Worm (Caenorhabditis elegans) whole organism, L3 larva: ENCODE data around the gene clc-9.

Experiments used
- ZK546.5 ChIP-seq: sonication (generic microtip); optimal IDR thresholded peaks from 2 replicates; lab custom pipeline; 2017; ENCODE audit warnings: missing biosample characterization, missing genetic modification characterization
- ceh-28 ChIP-seq: fragments of 150-350 bp; optimal IDR thresholded peaks from 2 replicates; lab custom pipeline; 2014; ENCODE audit warnings: missing biosample characterization, missing genetic modification reagents, missing genetic modification characterization
- egl-27 ChIP-seq: sonication (generic microtip); optimal IDR thresholded peaks from 4 replicates; lab custom pipeline; 2017; ENCODE audit warnings: missing biosample characterization, missing genetic modification reagents, missing genetic modification characterization
- fkh-10 ChIP-seq: sonication (generic microtip); optimal IDR thresholded peaks from 2 replicates; lab custom pipeline; 2017; ENCODE audit warnings: missing biosample characterization, missing genetic modification reagents, missing genetic modification characterization
- unc-62 ChIP-seq: fragments of 150-350 bp; sonication (generic microtip); optimal IDR thresholded peaks from 4 replicates; lab custom pipeline; 2014; ENCODE audit warnings: missing biosample characterization, missing genetic modification reagents, missing genetic modification characterization
- ztf-11 ChIP-seq: fragments of 150-350 bp; optimal IDR thresholded peaks from 2 replicates; lab custom pipeline; 2014; ENCODE audit warnings: missing biosample characterization, missing genetic modification characterization

ce11 chrIV:11089527-11089926 lies 23.2 kb upstream of the clc-9 start, which contains the start of gene M7.7:
- TF ChIP-seq egl-27 (tag; lab: Kevin White, UChicago) (no peak), ZK546.5 (tag; lab: Kevin White, UChicago) (no peak), ceh-28 (tag; lab: Kevin White, UChicago) (no peak), ztf-11 (no peak), fkh-10 (GFP tag; lab: Kevin White, UChicago) (no peak), unc-62 (GFP tag; lab: Kevin White, UChicago) (no peak)
